Fruit fly (Drosophila melanogaster) whole organism, embryonic: ENCODE data around the gene Fdh.
A peak's percentile ranks its signal among the peaks of the same experiment; 100 is the strongest.

Experiments used
- CG10654 ChIP-seq: fragments of 200-800 bp; sonication (Bioruptor generic); optimal IDR thresholded peaks from 2 replicates; lab custom pipeline; 2016; ENCODE audit warnings: missing biosample characterization, missing genetic modification characterization
- CG12659 ChIP-seq: fragments of 200-800 bp; sonication (Bioruptor generic); optimal IDR thresholded peaks from 3 replicates; lab custom pipeline; 2017; ENCODE audit warnings: mild to moderate bottlenecking, missing biosample characterization, missing genetic modification reagents, missing genetic modification characterization
- CG13287 ChIP-seq: fragments of 200-800 bp; sonication (Bioruptor generic); IDR thresholded peaks from 2 replicates; pipeline ENCODE4 v1.3.6; 2022; ENCODE audit warnings: missing biosample characterization, missing genetic modification characterization; ENCODE audit not compliant: partially characterized antibody
- CG1602 ChIP-seq: fragments of 200-800 bp; sonication (Bioruptor generic); optimal IDR thresholded peaks from 3 replicates; lab custom pipeline; 2016; ENCODE audit warnings: missing biosample characterization, missing genetic modification characterization
- CG16813 ChIP-seq: fragments of 200-800 bp; sonication (Bioruptor generic); IDR thresholded peaks from 3 replicates; pipeline ENCODE4 v1.3.6; 2022; ENCODE audit warnings: missing biosample characterization, missing genetic modification characterization; ENCODE audit not compliant: partially characterized antibody
- CG17802 ChIP-seq: fragments of 200-800 bp; sonication (Bioruptor generic); optimal IDR thresholded peaks from 2 replicates; lab custom pipeline; 2018; ENCODE audit warnings: missing biosample characterization, mild to moderate bottlenecking, missing genetic modification characterization, moderate library complexity
- CG18262 ChIP-seq: fragments of 200-800 bp; optimal IDR thresholded peaks from 3 replicates; lab custom pipeline; 2019; ENCODE audit warnings: missing biosample characterization, mild to moderate bottlenecking, missing genetic modification characterization, moderate library complexity
- CG2678 ChIP-seq: fragments of 200-800 bp; sonication (Bioruptor generic); optimal IDR thresholded peaks from 3 replicates; lab custom pipeline; 2019; ENCODE audit warnings: missing biosample characterization, mild to moderate bottlenecking, missing genetic modification characterization, moderate library complexity
- CG34422 ChIP-seq: fragments of 200-800 bp; sonication (Bioruptor generic); IDR thresholded peaks from 3 replicates; pipeline ENCODE4 v1.3.6; 2022; ENCODE audit warnings: missing biosample characterization, missing genetic modification characterization
- CG42726 ChIP-seq: fragments of 200-800 bp; sonication (Bioruptor generic); IDR thresholded peaks from 2 replicates; pipeline ENCODE4 v1.3.6; 2022; ENCODE audit warnings: missing biosample characterization, missing genetic modification characterization; ENCODE audit not compliant: partially characterized antibody
- CG4328 ChIP-seq: fragments of 200-800 bp; sonication (Bioruptor generic); optimal IDR thresholded peaks from 3 replicates; lab custom pipeline; 2017; ENCODE audit warnings: missing biosample characterization, missing genetic modification reagents, missing genetic modification characterization
- CG4360 ChIP-seq: fragments of 200-800 bp; sonication (Bioruptor generic); IDR thresholded peaks from 2 replicates; pipeline ENCODE4 v1.3.6; 2022; ENCODE audit warnings: missing biosample characterization, missing genetic modification characterization
- CG7556 ChIP-seq: fragments of 200-800 bp; sonication (Bioruptor generic); optimal IDR thresholded peaks from 2 replicates; lab custom pipeline; 2017; ENCODE audit warnings: missing biosample characterization, mild to moderate bottlenecking, missing genetic modification characterization
- ERR ChIP-seq: fragments of 200-800 bp; sonication (Bioruptor generic); optimal IDR thresholded peaks from 2 replicates; lab custom pipeline; 2016; ENCODE audit warnings: missing biosample characterization, missing genetic modification characterization
- Fer1 ChIP-seq: fragments of 200-800 bp; sonication (Bioruptor generic); optimal IDR thresholded peaks from 2 replicates; lab custom pipeline; 2017; ENCODE audit warnings: missing biosample characterization, mild to moderate bottlenecking, missing genetic modification characterization
- HLH4C ChIP-seq: fragments of 200-800 bp; sonication (Bioruptor generic); IDR thresholded peaks from 3 replicates; pipeline ENCODE4 v1.3.6; 2022; ENCODE audit warnings: missing biosample characterization, missing genetic modification characterization; ENCODE audit not compliant: partially characterized antibody
- NC2β ChIP-seq: fragments of 200-800 bp; sonication (Bioruptor generic); optimal IDR thresholded peaks from 2 replicates; lab custom pipeline; 2016; ENCODE audit warnings: missing biosample characterization, missing genetic modification characterization
- Ptx1 ChIP-seq: fragments of 200-800 bp; sonication (Bioruptor generic); IDR thresholded peaks from 2 replicates; pipeline ENCODE4 v1.3.6; 2022; ENCODE audit warnings: missing biosample characterization, missing genetic modification characterization
- Xrp1 ChIP-seq: fragments of 200-800 bp; sonication (Bioruptor generic); IDR thresholded peaks from 2 replicates; pipeline ENCODE4 v1.3.6; 2022; ENCODE audit warnings: missing biosample characterization, missing genetic modification characterization
- ab ChIP-seq: fragments of 200-800 bp; sonication (Bioruptor generic); optimal IDR thresholded peaks from 2 replicates; lab custom pipeline; 2016; ENCODE audit warnings: missing biosample characterization, missing genetic modification characterization
- bsh ChIP-seq, 2 experiments: fragments of 200-800 bp; sonication (Bioruptor generic); optimal IDR thresholded peaks; 2 replicates each; lab custom pipeline; 2017 to 2018; ENCODE audit warnings: mild to moderate bottlenecking in 2 of 2, missing biosample characterization in 2 of 2, missing genetic modification characterization in 2 of 2, moderate library complexity in 1 of 2
- cato ChIP-seq: fragments of 200-800 bp; sonication (Bioruptor generic); optimal IDR thresholded peaks from 2 replicates; lab custom pipeline; 2016; ENCODE audit warnings: missing biosample characterization, missing genetic modification characterization, borderline replicate concordance
- chinmo ChIP-seq: fragments of 200-800 bp; sonication (Bioruptor generic); IDR thresholded peaks from 4 replicates; pipeline ENCODE4 v1.3.6; 2022; ENCODE audit warnings: missing biosample characterization, missing genetic modification characterization; ENCODE audit not compliant: partially characterized antibody
- crp ChIP-seq, 2 experiments: fragments of 200-800 bp; sonication (Bioruptor generic); optimal IDR thresholded peaks; 2 replicates in 1 of 2; 3 replicates in 1 of 2; lab custom pipeline; 2017; ENCODE audit warnings: missing biosample characterization in 2 of 2, missing genetic modification characterization in 2 of 2, mild to moderate bottlenecking in 1 of 2, moderate library complexity in 1 of 2
- gsb ChIP-seq: fragments of 200-800 bp; sonication (Bioruptor generic); IDR thresholded peaks from 2 replicates; pipeline ENCODE4 v1.3.6; 2022; ENCODE audit warnings: missing biosample characterization, missing genetic modification characterization
- hkb ChIP-seq, 2 experiments: fragments of 200-800 bp in 1 of 2; fragments of >200 bp in 1 of 2; sonication (Bioruptor generic) in 1 of 2; IDR thresholded peaks in 1 of 2; optimal IDR thresholded peaks in 1 of 2; 2 replicates each; pipeline versions ENCODE4 v1.3.6 to Lab custom; 2017 to 2022; ENCODE audit warnings: missing biosample characterization in 1 of 2, missing genetic modification characterization in 1 of 2
- knrl ChIP-seq: fragments of 200-800 bp; sonication (Bioruptor generic); IDR thresholded peaks from 3 replicates; pipeline ENCODE4 v1.3.6; 2022; ENCODE audit warnings: missing biosample characterization, missing genetic modification characterization; ENCODE audit not compliant: partially characterized antibody
- nom ChIP-seq: fragments of 200-800 bp; sonication (Bioruptor generic); optimal IDR thresholded peaks from 2 replicates; lab custom pipeline; 2017; ENCODE audit warnings: missing biosample characterization, missing genetic modification characterization, mild to moderate bottlenecking, moderate library complexity, missing genetic modification reagents
- onecut ChIP-seq: fragments of 200-800 bp; sonication (Bioruptor generic); IDR thresholded peaks from 2 replicates; pipeline ENCODE4 v1.3.6; 2022; ENCODE audit warnings: missing biosample characterization, missing genetic modification characterization
- row ChIP-seq: fragments of 200-800 bp; sonication (Bioruptor generic); IDR thresholded peaks from 3 replicates; pipeline ENCODE4 v1.3.6; 2022; ENCODE audit warnings: missing biosample characterization, missing genetic modification characterization
- sim ChIP-seq: fragments of 200-800 bp; sonication (Bioruptor generic); IDR thresholded peaks from 2 replicates; pipeline ENCODE4 v1.3.6; 2022; ENCODE audit warnings: missing biosample characterization, missing genetic modification characterization
- tna ChIP-seq: fragments of 200-800 bp; sonication (Bioruptor generic); IDR thresholded peaks from 2 replicates; pipeline ENCODE4 v1.3.6; 2022; ENCODE audit warnings: missing biosample characterization, missing genetic modification characterization; ENCODE audit not compliant: partially characterized antibody
- yki ChIP-seq: fragments of >200 bp; optimal IDR thresholded peaks from 3 replicates; lab custom pipeline; 2018
- zen ChIP-seq: fragments of 200-800 bp; sonication (Bioruptor generic); optimal IDR thresholded peaks from 3 replicates; lab custom pipeline; 2018; ENCODE audit warnings: missing biosample characterization, mild to moderate bottlenecking, missing genetic modification characterization, moderate library complexity

The Fdh gene

DNA sequence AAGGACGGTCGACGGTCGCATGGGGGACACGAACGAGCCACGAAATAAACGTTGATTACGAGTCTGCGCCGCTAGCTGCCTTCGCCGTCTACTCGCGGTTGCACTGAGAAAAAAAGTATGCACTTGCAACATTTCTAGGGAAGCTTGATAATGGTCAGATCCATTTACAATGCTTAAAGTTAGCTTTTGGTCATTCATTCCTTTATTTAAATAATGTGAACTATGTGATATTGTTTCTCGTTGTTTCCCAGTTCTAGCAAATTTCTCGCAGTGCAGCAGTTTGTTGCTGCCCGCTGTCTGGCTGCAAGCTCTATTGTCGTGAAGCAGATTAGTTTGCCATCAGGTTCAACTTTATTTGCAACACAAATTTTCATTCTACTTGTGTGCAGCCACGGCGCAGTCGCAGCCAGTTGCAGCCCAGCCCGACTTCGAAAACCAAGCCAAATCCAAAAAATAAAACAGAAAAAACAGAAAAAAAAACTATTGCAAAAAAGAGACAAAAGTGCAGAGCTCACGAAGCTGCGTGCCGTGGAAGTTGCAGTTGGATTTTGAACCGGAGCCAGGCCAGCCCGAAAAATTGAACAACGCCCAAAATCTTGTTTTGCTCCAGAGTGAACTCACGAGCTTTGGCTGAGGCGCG is 39.5 kb downstream of the Fdh start (continued):
- TF ChIP-seq CG34422 (GFP tag; lab: Robert Waterston, UW) (0 out of 3 replicates have a peak, but pooled peaks have one; percentile 16), sim (GFP tag; lab: Robert Waterston, UW) (peak; percentile 38; the same call in 1 of the 2 replicates), CG18262 (tag; lab: Kevin White, UChicago) (peak; percentile 11)

DNA sequence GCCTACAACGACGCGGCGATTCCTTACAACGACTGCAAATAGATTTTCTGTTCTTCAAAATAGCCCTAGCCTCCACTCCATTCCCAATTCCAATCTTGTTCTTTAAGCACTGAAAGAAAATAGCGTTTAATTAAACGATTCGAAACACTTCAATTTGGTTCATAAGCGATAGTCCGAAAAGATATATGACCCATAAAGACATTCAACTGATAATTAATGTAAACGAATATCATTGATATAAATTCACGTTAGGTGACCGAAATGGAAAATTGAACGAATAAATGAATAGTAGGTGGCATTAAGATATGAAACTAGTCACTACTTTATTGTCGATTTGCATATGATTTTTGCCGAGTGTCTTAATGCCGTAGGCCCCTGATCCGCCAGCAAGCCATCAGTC is 42.4 kb downstream of the Fdh start:
- TF ChIP-seq CG1602 (no peak), hkb (optimal IDR thresholded peaks at IDR 0.05; lab: Kevin White, UChicago) (no peak), hkb (GFP tag; IDR thresholded peaks at IDR 0.05; lab: Robert Waterston, UW) (no peak), CG16813 (GFP tag; lab: Robert Waterston, UW) (no peak), ERR (no peak), yki (no peak), CG4328 (GFP tag; lab: Kevin White, UChicago) (no peak), Ptx1 (no peak), bsh (GFP tag; optimal IDR thresholded peaks at IDR 0.05; lab: Kevin White, UChicago) (peak in 1 of 2 experiments; percentile 40), CG12659 (GFP tag; lab: Kevin White, UChicago) (no peak), Fer1 (no peak), zen (tag; lab: Kevin White, UChicago) (no peak), knrl (GFP tag; lab: Robert Waterston, UW) (no peak), nom (GFP tag; lab: Kevin White, UChicago) (peak; percentile 11), cato (GFP tag; lab: Kevin White, UChicago) (no peak), Xrp1 (GFP tag; lab: Robert Waterston, UW) (no peak), CG7556 (GFP tag; lab: Kevin White, UChicago) (no peak)
- TF ChIP-seq, all 482 proteins: peak for 2

DNA sequence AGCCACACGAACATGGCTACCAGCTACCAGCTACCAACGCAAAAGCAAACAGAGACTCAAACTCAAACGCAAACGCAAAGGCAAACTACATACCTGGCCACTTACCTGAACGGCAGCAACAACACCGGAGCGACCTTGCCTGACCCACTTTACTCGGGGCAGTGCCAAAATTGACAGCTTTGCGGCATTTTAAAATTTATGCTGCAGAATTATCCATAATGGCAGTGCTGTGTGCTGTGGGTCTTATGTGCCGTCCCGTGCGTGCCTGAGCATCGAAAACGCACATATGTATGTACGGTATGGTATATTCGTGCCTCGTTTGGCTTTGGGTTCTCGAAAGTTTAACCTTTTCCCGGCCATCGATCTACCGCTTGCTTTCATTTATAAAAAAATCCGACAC is 43.5 kb downstream of the Fdh start:
- no peak for TF ChIP-seq onecut (GFP tag; lab: Robert Waterston, UW)
- TF ChIP-seq crp (GFP tag; optimal IDR thresholded peaks at IDR 0.05; lab: Kevin White, UChicago), result no peak
- no peak for TF ChIP-seq CG10654 (GFP tag; lab: Kevin White, UChicago)
- 0 out of 3 replicates have a peak, but pooled peaks have one; percentile 21 for TF ChIP-seq HLH4C (GFP tag; lab: Robert Waterston, UW)
- no peak for TF ChIP-seq CG42726 (GFP tag; lab: Robert Waterston, UW)
- no peak for TF ChIP-seq NC2β (GFP tag; lab: Kevin White, UChicago)
- no peak for TF ChIP-seq CG13287
- 0 out of 2 replicates have a peak, but pooled peaks have one; percentile 21 for TF ChIP-seq CG4360 (GFP tag; lab: Robert Waterston, UW)
- no peak for TF ChIP-seq row
- no peak for TF ChIP-seq gsb (GFP tag; lab: Robert Waterston, UW)
- TF ChIP-seq CG2678 (tag; lab: Kevin White, UChicago), result no peak
- TF ChIP-seq ab, result no peak
- TF ChIP-seq CG17802 (tag; lab: Kevin White, UChicago), result no peak
- 0 out of 4 replicates have a peak, but pooled peaks have one; percentile 26 for TF ChIP-seq chinmo
- TF ChIP-seq tna, result 0 out of 2 replicates have a peak, but pooled peaks have one; percentile 14
